Worm (Caenorhabditis elegans) whole organism, L4 larva: ENCODE results near the gene Y45F3A.5.

ENCODE experiments used
- Y75B8A.6 ChIP-seq: fragments of 200-800 bp; sonication (Bioruptor generic); IDR thresholded peaks from 2 replicates; pipeline ENCODE4 v1.3.6; 2022; ENCODE audit warnings: missing genetic modification reagents, missing genetic modification characterization, missing compliant biosample characterization
- aha-1 ChIP-seq: fragments of 150-350 bp; peaks from one replicate; lab custom pipeline; 2014; ENCODE audit warnings: missing biosample characterization, missing genetic modification characterization
- ceh-62 ChIP-seq: sonication (generic microtip); optimal IDR thresholded peaks from 2 replicates; lab custom pipeline; 2017; ENCODE audit warnings: missing biosample characterization, missing genetic modification characterization
- daf-16 ChIP-seq, 3 experiments: sonication (generic microtip); optimal IDR thresholded peaks; 2 replicates each; lab custom pipeline; 2016 to 2017; ENCODE audit warnings: missing genetic modification characterization in 3 of 3, missing genetic modification reagents in 3 of 3, mild to moderate bottlenecking in 2 of 3, missing compliant biosample characterization in 2 of 3, missing biosample characterization in 1 of 3, moderate library complexity in 1 of 3
- daf-19 ChIP-seq: fragments of 200-800 bp; sonication (Bioruptor generic); conservative IDR thresholded peaks from 2 replicates; pipeline ENCODE4 v1.3.6; 2022; ENCODE audit warnings: missing genetic modification characterization, missing compliant biosample characterization
- hlh-11 ChIP-seq: fragments of 200-800 bp; sonication (Bioruptor generic); optimal IDR thresholded peaks from 2 replicates; lab custom pipeline; 2018; ENCODE audit warnings: mild to moderate bottlenecking, missing genetic modification characterization, missing compliant biosample characterization
- pha-4 ChIP-seq, 2 experiments: fragments of 150-350 bp in 1 of 2; fragments of 200-800 bp in 1 of 2; sonication (Bioruptor generic) in 1 of 2; IDR thresholded peaks in 1 of 2; optimal IDR thresholded peaks in 1 of 2; 2 replicates each; pipeline versions ENCODE4 v1.3.6 to Lab custom; 2014 to 2022; ENCODE audit warnings: missing genetic modification characterization in 2 of 2, missing genetic modification reagents in 2 of 2, missing biosample characterization in 1 of 2, missing compliant biosample characterization in 1 of 2
- php-3 ChIP-seq: fragments of 200-800 bp; sonication (Bioruptor generic); IDR thresholded peaks from 2 replicates; pipeline ENCODE4 v1.3.6; 2022; ENCODE audit warnings: missing genetic modification reagents, missing genetic modification characterization, missing compliant biosample characterization
- set-16 ChIP-seq: fragments of 200-800 bp; sonication (Bioruptor generic); IDR thresholded peaks from 2 replicates; pipeline ENCODE4 v1.3.6; 2022; ENCODE audit warnings: missing genetic modification reagents, missing genetic modification characterization, missing compliant biosample characterization
- unc-62 ChIP-seq, 3 experiments: fragments of 150-350 bp in 1 of 3; sonication (generic microtip); optimal IDR thresholded peaks in 2 of 3; peaks in 1 of 3; 1 replicate in 1 of 3; 2 replicates in 2 of 3; lab custom pipeline; 2014 to 2017; ENCODE audit warnings: missing biosample characterization in 3 of 3, missing genetic modification characterization in 3 of 3, missing genetic modification reagents in 3 of 3, missing genotype in 1 of 3
- vab-7 ChIP-seq: fragments of 200-800 bp; sonication (Bioruptor generic); IDR thresholded peaks from 2 replicates; pipeline ENCODE4 v1.3.6; 2022; ENCODE audit warnings: missing genetic modification reagents, missing genetic modification characterization, missing compliant biosample characterization
- zfp-3 ChIP-seq: fragments of 200-800 bp; sonication (Bioruptor generic); conservative IDR thresholded peaks from 2 replicates; pipeline ENCODE4 v1.3.6; 2022; ENCODE audit warnings: missing genetic modification reagents, missing genetic modification characterization, missing compliant biosample characterization

Y45F3A.5 gene

DNA sequence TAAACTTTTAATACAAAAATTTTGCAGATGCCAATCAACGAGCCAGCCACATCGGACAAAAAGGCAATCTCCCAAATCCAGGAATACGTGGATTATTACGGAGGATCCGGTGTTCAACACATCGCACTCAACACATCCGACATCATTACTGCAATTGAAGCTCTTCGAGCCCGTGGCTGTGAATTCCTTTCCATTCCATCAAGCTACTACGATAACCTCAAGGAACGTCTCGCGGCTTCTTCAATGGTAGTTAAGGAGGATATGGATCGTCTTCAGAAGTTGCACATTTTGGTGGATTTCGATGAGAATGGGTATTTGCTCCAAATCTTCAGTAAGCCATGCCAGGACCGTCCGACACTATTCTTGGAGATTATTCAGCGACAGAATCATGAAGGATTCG lies 49.1 kb downstream of the Y45F3A.5 start (continued):
- TF ChIP-seq php-3 (GFP tag; lab: Robert Waterston, UW): no peak; the same call in 1 of the 2 replicates

DNA sequence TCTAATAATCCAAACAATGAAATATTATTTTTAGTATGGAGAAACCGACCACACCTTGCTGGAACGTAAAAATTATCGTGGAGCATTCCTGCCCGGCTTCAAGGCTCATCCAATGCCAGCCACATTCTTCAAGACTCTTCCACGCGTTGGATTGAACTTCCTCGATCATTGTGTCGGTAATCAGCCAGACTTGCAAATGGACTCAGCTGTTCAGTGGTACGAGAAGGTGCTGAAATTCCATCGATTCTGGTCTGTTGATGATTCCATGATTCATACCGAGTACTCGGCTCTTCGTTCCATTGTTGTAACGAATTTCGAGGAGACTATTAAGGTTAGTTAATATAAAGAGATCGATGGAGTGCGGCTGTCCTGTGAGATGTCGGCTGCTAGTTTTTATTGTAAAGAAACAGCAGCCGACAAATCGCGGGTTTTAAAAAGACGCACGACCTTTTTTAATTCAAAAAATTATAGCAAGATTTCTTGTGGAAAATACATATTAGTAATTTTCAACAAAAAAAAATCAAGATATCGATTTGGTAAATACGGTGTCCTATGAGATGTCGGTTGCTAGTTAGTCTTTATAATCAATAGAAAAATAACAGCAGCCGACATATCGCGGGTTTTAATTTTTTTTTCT lies 49.9 kb downstream of the Y45F3A.5 start:
- TF ChIP-seq unc-62 (GFP tag; optimal IDR thresholded peaks at IDR 0.05 in 1 of 2; lab: Kevin White, UChicago): no peak
- TF ChIP-seq unc-62 (tag; optimal IDR thresholded peaks at IDR 0.05; lab: Kevin White, UChicago): no peak
- TF ChIP-seq pha-4 (GFP tag; IDR thresholded peaks at IDR 0.05; lab: Robert Waterston, UW): 0 out of 2 replicates have a peak, but pooled peaks have one; percentile 5
- no peak for TF ChIP-seq pha-4 (tag; optimal IDR thresholded peaks at IDR 0.05; lab: Kevin White, UChicago)
- no peak for TF ChIP-seq vab-7 (GFP tag; lab: Robert Waterston, UW)
- TF ChIP-seq zfp-3 (GFP tag; lab: Robert Waterston, UW): no peak
- TF ChIP-seq set-16 (GFP tag; lab: Robert Waterston, UW): no peak
- no peak for TF ChIP-seq ceh-62
- TF ChIP-seq hlh-11 (tag; lab: Kevin White, UChicago): peak; percentile 27
- no peak for TF ChIP-seq daf-19 (GFP tag; lab: Robert Waterston, UW)
- peak; percentile 71 for TF ChIP-seq aha-1 (tag; lab: Kevin White, UChicago)
- no peak for TF ChIP-seq Y75B8A.6 (GFP tag; lab: Robert Waterston, UW)
- TF ChIP-seq daf-16 (GFP tag; optimal IDR thresholded peaks at IDR 0.05; lab: Kevin White, UChicago): no peak
- peak; percentile 11 for TF ChIP-seq daf-16 (tag; optimal IDR thresholded peaks at IDR 0.05; lab: Kevin White, UChicago)
